Worm (Caenorhabditis elegans): ENCODE data around the gene T26A5.8.

T26A5.8 gene

DNA sequence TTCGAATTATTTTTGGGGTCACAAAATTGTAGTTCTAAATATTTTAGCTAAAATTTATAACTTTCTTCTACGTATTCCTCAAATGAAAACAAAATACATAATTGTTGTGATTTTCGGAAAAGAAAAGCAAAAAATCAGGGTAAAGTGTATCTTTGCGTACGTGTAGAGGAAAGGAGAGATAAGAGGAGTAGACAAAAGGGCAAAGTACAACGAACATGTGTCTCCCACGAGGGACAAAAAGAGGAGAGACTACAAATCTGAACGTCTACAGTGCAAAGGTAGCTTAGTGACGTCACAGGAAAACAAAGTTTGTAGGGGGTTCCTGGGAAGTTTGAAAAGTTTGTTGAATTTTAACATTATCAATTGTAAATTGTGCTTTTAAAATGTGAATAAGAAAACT is 15.1 kb downstream of the T26A5.8 start (continued):
- TF ChIP-seq nhr-10 (tag; optimal IDR thresholded peaks at IDR 0.05) (peak; percentile 22), aha-1 (tag) (peak; percentile 98), fos-1 (tag; optimal IDR thresholded peaks at IDR 0.05) (no peak), mdt-29 (GFP tag; IDR thresholded peaks at IDR 0.05) (no peak), lin-13 (GFP tag; optimal IDR thresholded peaks at IDR 0.05) (peak; percentile 52), nhr-77 (tag; optimal IDR thresholded peaks at IDR 0.05) (peak; percentile 44), nhr-102 (tag; optimal IDR thresholded peaks at IDR 0.05) (peak; percentile 26), ceh-32 (tag; optimal IDR thresholded peaks at IDR 0.05; ENCODE audit: poor library complexity) (no peak), Y5F2A.4 (GFP tag; optimal IDR thresholded peaks at IDR 0.05) (no peak), saeg-2 (GFP tag; IDR thresholded peaks at IDR 0.05) (no peak), dpl-1 (GFP tag; optimal IDR thresholded peaks at IDR 0.05) (peak; percentile 33), T20F7.1 (GFP tag; optimal IDR thresholded peaks at IDR 0.05) (peak; percentile 53), egl-27 (tag; optimal IDR thresholded peaks at IDR 0.05) (no peak)

DNA sequence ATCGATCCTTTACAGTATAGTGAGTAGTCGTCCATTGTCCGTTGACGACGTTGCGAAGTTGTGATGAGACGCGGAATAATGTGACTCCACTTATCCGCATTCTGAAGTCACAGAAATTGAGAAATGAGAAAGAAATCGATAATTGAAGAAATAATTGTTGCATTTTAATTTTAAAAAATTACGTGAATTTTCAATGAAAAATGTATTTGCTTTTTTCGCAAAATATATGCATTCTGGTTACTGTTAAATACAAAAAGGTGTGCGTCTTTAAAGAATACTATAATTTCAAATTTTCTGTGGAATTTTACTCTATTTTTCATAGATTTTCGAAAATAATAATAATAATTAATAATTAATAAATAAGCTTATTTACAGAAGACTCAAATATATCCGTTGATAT is 15.8 kb downstream of the T26A5.8 start, which contains the start of gene let-721:
Gene let-721, minus strand, starts transcription at position 101 of the 400 bp plus-strand sequence.
- TF ChIP-seq unc-62 (GFP tag; optimal IDR thresholded peaks at IDR 0.05 in 1 of 2): peak in 1 of 2 experiments; percentile 45
- no peak for TF ChIP-seq unc-62 (tag; optimal IDR thresholded peaks at IDR 0.05)
- TF ChIP-seq Y5F2A.4 (GFP tag; optimal IDR thresholded peaks at IDR 0.05): no peak
- no peak for TF ChIP-seq attf-4 (tag; optimal IDR thresholded peaks at IDR 0.05)
- TF ChIP-seq vab-7 (GFP tag; IDR thresholded peaks at IDR 0.05): 0 out of 2 replicates have a peak, but pooled peaks have one; percentile 11

DNA sequence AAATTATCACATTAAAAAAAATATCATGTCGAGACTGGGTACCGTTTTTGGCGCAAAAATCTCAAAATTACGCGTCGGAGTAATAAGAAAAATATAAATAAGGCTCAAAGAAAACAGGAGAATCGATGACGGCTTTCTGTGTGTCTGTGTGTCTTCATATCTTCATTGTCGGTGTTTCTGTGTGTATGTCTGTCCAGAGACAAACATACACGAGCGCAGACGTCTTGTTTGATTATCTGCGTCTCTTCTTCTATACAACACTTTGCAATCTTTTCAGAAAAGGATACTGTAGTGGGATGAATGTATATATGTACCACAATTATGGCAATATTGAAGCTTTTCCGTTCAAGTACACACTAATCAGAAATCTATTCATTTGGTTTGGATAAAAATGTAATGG is 18.3 kb downstream of the T26A5.8 start, which contains the start of gene C05D11.13:
Gene C05D11.13, minus strand, starts transcription at position 252 of the 400 bp plus-strand sequence.
- TF ChIP-seq duxl-1 (tag; optimal IDR thresholded peaks at IDR 0.05; ENCODE audit: poor library complexity) (peak; percentile 66), F49E8.2 (tag; optimal IDR thresholded peaks at IDR 0.05; ENCODE audit: borderline replicate concordance) (no peak), egl-43 (GFP tag; IDR thresholded peaks at IDR 0.05) (no peak), Y105C5A.15 (GFP tag; IDR thresholded peaks at IDR 0.05) (0 out of 2 replicates have a peak, but pooled peaks have one; percentile 33), nhr-237 (tag; optimal IDR thresholded peaks at IDR 0.05) (no peak), pha-4 (GFP tag; IDR thresholded peaks at IDR 0.05) (no peak), pha-4 (tag; optimal IDR thresholded peaks at IDR 0.05) (peak; percentile 77), arid-1 (GFP tag; conservative IDR thresholded peaks at IDR 0.05) (0 out of 2 replicates have a peak, but pooled peaks have one; percentile 27), gei-8 (GFP tag; optimal IDR thresholded peaks at IDR 0.05) (no peak), php-3 (GFP tag; IDR thresholded peaks at IDR 0.05) (no peak), ZK546.5 (tag; optimal IDR thresholded peaks at IDR 0.05) (no peak), lin-38 (GFP tag; IDR thresholded peaks at IDR 0.05) (peak; percentile 58), mxl-3 (GFP tag; optimal IDR thresholded peaks at IDR 0.05) (peak; percentile 42), daf-12 (tag; optimal IDR thresholded peaks at IDR 0.05) (no peak), pqm-1 (tag; optimal IDR thresholded peaks at IDR 0.05) (no peak), unc-62 (GFP tag; optimal IDR thresholded peaks at IDR 0.05 in 1 of 2) (no peak), unc-62 (tag; optimal IDR thresholded peaks at IDR 0.05) (no peak), hlh-30 (tag; optimal IDR thresholded peaks at IDR 0.05; ENCODE audit: insufficient read depth) (peak; percentile 56), snpc-1.2 (GFP tag; IDR thresholded peaks at IDR 0.05) (no peak), lsy-2 (tag; optimal IDR thresholded peaks at IDR 0.05) (peak in 1 of 2 experiments; percentile 86), ama-1 (optimal IDR thresholded peaks at IDR 0.05) (peak; percentile 19), hlh-11 (tag; optimal IDR thresholded peaks at IDR 0.05) (peak; percentile 49), R02D3.7 (tag; optimal IDR thresholded peaks at IDR 0.05) (no peak), dpl-1 (GFP tag; optimal IDR thresholded peaks at IDR 0.05) (peak; percentile 12), tra-1 (GFP tag; IDR thresholded peaks at IDR 0.05) (no peak), nhr-102 (tag; optimal IDR thresholded peaks at IDR 0.05) (peak; percentile 39), lin-15B (tag; optimal IDR thresholded peaks at IDR 0.05) (no peak), zip-11 (GFP tag; IDR thresholded peaks at IDR 0.05) (no peak), F10B5.3 (tag; optimal IDR thresholded peaks at IDR 0.05) (peak; percentile 31), daf-16 (GFP tag; optimal IDR thresholded peaks at IDR 0.05) (peak in 1 of 2 experiments; percentile 32), daf-16 (tag; optimal IDR thresholded peaks at IDR 0.05) (peak; percentile 45), T26A8.4 (GFP tag; IDR thresholded peaks at IDR 0.05) (peak; percentile 63; the same call in 1 of the 2 replicates), rbr-2 (tag; optimal IDR thresholded peaks at IDR 0.05) (peak; percentile 37), daf-8 (GFP tag; IDR thresholded peaks at IDR 0.05) (no peak), dmd-9 (GFP tag; IDR thresholded peaks at IDR 0.05) (no peak), madf-9 (GFP tag; conservative IDR thresholded peaks at IDR 0.05) (no peak)
